Worm (Caenorhabditis elegans) whole organism, L1 larva: ENCODE data around the gene W08F4.7.

Source experiments
- aha-1 ChIP-seq: fragments of 150-350 bp; optimal IDR thresholded peaks from 2 replicates; lab custom pipeline; 2014; ENCODE audit warnings: missing biosample characterization, missing genetic modification characterization
- dsc-1 ChIP-seq: sonication (generic microtip); optimal IDR thresholded peaks from 2 replicates; lab custom pipeline; 2016; ENCODE audit warnings: mild to moderate bottlenecking, missing genetic modification characterization, missing compliant biosample characterization
- efl-3 ChIP-seq: fragments of 200-800 bp; sonication (Bioruptor generic); optimal IDR thresholded peaks from 2 replicates; lab custom pipeline; 2018; ENCODE audit warnings: mild to moderate bottlenecking, missing genetic modification characterization, missing compliant biosample characterization
- fkh-10 ChIP-seq: sonication (generic microtip); optimal IDR thresholded peaks from 2 replicates; lab custom pipeline; 2017; ENCODE audit warnings: missing biosample characterization, missing genetic modification reagents, missing genetic modification characterization
- mef-2 ChIP-seq: fragments of 150-350 bp; optimal IDR thresholded peaks from 2 replicates; lab custom pipeline; 2014; ENCODE audit warnings: missing biosample characterization, missing genetic modification characterization
- nhr-12 ChIP-seq: sonication (generic microtip); optimal IDR thresholded peaks from 2 replicates; lab custom pipeline; 2017; ENCODE audit warnings: missing biosample characterization, missing genetic modification characterization
- pax-3 ChIP-seq: fragments of 200-800 bp; sonication (Bioruptor generic); optimal IDR thresholded peaks from 2 replicates; lab custom pipeline; 2018; ENCODE audit warnings: mild to moderate bottlenecking, missing genetic modification characterization, moderate library complexity, missing compliant biosample characterization
- unc-130 ChIP-seq: fragments of 150-350 bp; optimal IDR thresholded peaks from 2 replicates; lab custom pipeline; 2017; ENCODE audit warnings: missing biosample characterization, missing genetic modification characterization, inconsistent platforms
- ztf-4 ChIP-seq: fragments of 150-350 bp; optimal IDR thresholded peaks from 2 replicates; lab custom pipeline; 2014; ENCODE audit warnings: missing biosample characterization, missing genetic modification characterization

DNA sequence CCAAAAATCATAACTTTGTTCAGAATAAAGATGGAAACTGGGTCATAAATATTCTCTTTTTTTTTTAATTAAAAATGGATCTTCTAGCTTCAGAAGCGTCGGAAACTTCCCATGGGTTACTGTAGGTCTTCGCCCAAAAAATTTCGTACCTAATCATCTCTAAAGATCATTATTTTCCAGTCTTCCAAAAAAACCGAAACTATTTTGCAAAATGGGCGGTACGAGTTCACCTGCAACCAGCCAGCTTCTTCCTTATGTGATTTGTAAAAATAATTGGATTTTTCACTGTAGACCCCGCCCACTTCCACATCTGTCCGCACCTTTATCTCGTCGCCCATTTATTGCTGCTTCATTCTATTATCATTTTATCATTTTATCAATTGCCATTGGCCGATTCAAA lies 31.1 kb downstream of the W08F4.7 start, which contains the start of gene mlt-10:
- no peak for TF ChIP-seq efl-3 (GFP tag; lab: Kevin White, UChicago)
- TF ChIP-seq fkh-10 (GFP tag; lab: Kevin White, UChicago) = no peak
- no peak for TF ChIP-seq aha-1
- no peak for TF ChIP-seq pax-3 (tag; lab: Kevin White, UChicago)
- no peak for TF ChIP-seq dsc-1 (tag; lab: Kevin White, UChicago)
- TF ChIP-seq ztf-4 (tag; lab: Kevin White, UChicago) = no peak
- no peak for TF ChIP-seq unc-130 (tag; lab: Kevin White, UChicago)
- TF ChIP-seq nhr-12 (tag; lab: Kevin White, UChicago) = no peak
- no peak for TF ChIP-seq mef-2 (tag; lab: Kevin White, UChicago)
